Fruit fly (Drosophila melanogaster) whole organism, prepupa: ENCODE results near the gene CG42717.

ENCODE experiments used
- CG10631 ChIP-seq: fragments of 200-800 bp; sonication (Bioruptor generic); optimal IDR thresholded peaks from 2 replicates; lab custom pipeline; 2016; ENCODE audit warnings: missing biosample characterization, missing genetic modification characterization
- CG10669 ChIP-seq: fragments of 200-800 bp; sonication (Bioruptor generic); optimal IDR thresholded peaks from 3 replicates; lab custom pipeline; 2018; ENCODE audit warnings: missing biosample characterization, mild to moderate bottlenecking, missing genetic modification characterization, moderate library complexity
- CG11902 ChIP-seq: fragments of 200-800 bp; sonication (Bioruptor generic); optimal IDR thresholded peaks from 3 replicates; lab custom pipeline; 2016; ENCODE audit warnings: missing biosample characterization, missing genetic modification characterization
- CG15336 ChIP-seq: fragments of 200-800 bp; sonication (Bioruptor generic); IDR thresholded peaks from 2 replicates; pipeline ENCODE4 v1.3.6; 2022; ENCODE audit warnings: missing biosample characterization, missing genetic modification characterization
- CG1621 ChIP-seq: fragments of 200-800 bp; sonication (Bioruptor generic); optimal IDR thresholded peaks from 3 replicates; lab custom pipeline; 2018; ENCODE audit warnings: missing biosample characterization, mild to moderate bottlenecking, missing genetic modification characterization
- CG16779 ChIP-seq: fragments of 200-800 bp; sonication (Bioruptor generic); optimal IDR thresholded peaks from 3 replicates; lab custom pipeline; 2017; ENCODE audit warnings: missing biosample characterization, mild to moderate bottlenecking, missing genetic modification characterization
- CG3032 ChIP-seq: fragments of 200-800 bp; optimal IDR thresholded peaks from 2 replicates; lab custom pipeline; 2019; ENCODE audit warnings: missing biosample characterization, mild to moderate bottlenecking, missing genetic modification characterization, moderate library complexity
- CG32006 ChIP-seq: fragments of 200-800 bp; sonication (Bioruptor generic); optimal IDR thresholded peaks from 3 replicates; lab custom pipeline; 2017; ENCODE audit warnings: missing biosample characterization, mild to moderate bottlenecking, missing genetic modification characterization
- CG34406 ChIP-seq: fragments of 200-800 bp; sonication (Bioruptor generic); optimal IDR thresholded peaks from 3 replicates; lab custom pipeline; 2016; ENCODE audit warnings: missing biosample characterization, missing genetic modification characterization
- CG3919 ChIP-seq: fragments of 200-800 bp; sonication (Bioruptor generic); optimal IDR thresholded peaks from 3 replicates; lab custom pipeline; 2016; ENCODE audit warnings: missing biosample characterization, missing genetic modification characterization
- CG6276 ChIP-seq: fragments of 200-800 bp; sonication (Bioruptor generic); optimal IDR thresholded peaks from 2 replicates; lab custom pipeline; 2017; ENCODE audit warnings: missing biosample characterization, mild to moderate bottlenecking, missing genetic modification characterization
- CG6792 ChIP-seq: fragments of 200-800 bp; sonication (Bioruptor generic); optimal IDR thresholded peaks from 3 replicates; lab custom pipeline; 2016; ENCODE audit warnings: missing biosample characterization, missing genetic modification characterization
- CG6808 ChIP-seq: fragments of 200-800 bp; sonication (Bioruptor generic); optimal IDR thresholded peaks from 3 replicates; lab custom pipeline; 2017; ENCODE audit warnings: missing biosample characterization, missing genetic modification characterization, mild to moderate bottlenecking, moderate library complexity, missing genetic modification reagents
- CG6854 ChIP-seq: fragments of 200-800 bp; sonication (Bioruptor generic); optimal IDR thresholded peaks from 2 replicates; lab custom pipeline; 2017; ENCODE audit warnings: missing biosample characterization, mild to moderate bottlenecking, missing genetic modification characterization
- CG8319 ChIP-seq: fragments of 200-800 bp; sonication (Bioruptor generic); optimal IDR thresholded peaks from 3 replicates; lab custom pipeline; 2016; ENCODE audit warnings: missing biosample characterization, missing genetic modification characterization
- CG8632 ChIP-seq: fragments of 200-800 bp; sonication (Bioruptor generic); optimal IDR thresholded peaks from 3 replicates; lab custom pipeline; 2016; ENCODE audit warnings: missing biosample characterization, missing genetic modification characterization
- CG9139 ChIP-seq: fragments of 200-800 bp; sonication (Bioruptor generic); optimal IDR thresholded peaks from 3 replicates; lab custom pipeline; 2017; ENCODE audit warnings: missing biosample characterization, mild to moderate bottlenecking, missing genetic modification characterization
- Eip75B ChIP-seq: fragments of 200-800 bp; sonication (Bioruptor generic); optimal IDR thresholded peaks from 3 replicates; lab custom pipeline; 2016; ENCODE audit warnings: missing biosample characterization, missing genetic modification characterization
- Eip78C ChIP-seq: fragments of 200-800 bp; sonication (Bioruptor generic); peaks from one replicate; lab custom pipeline; 2016; ENCODE audit warnings: missing biosample characterization, missing genetic modification characterization
- Ets21C ChIP-seq: fragments of 200-800 bp; sonication (Bioruptor generic); optimal IDR thresholded peaks from 3 replicates; lab custom pipeline; 2016; ENCODE audit warnings: missing biosample characterization, missing genetic modification characterization
- Hr38 ChIP-seq: sonication (Bioruptor generic); optimal IDR thresholded peaks from 2 replicates; lab custom pipeline; 2016; ENCODE audit warnings: missing biosample characterization, missing genetic modification characterization
- Hr39 ChIP-seq: fragments of 200-800 bp; sonication (Bioruptor generic); optimal IDR thresholded peaks from 2 replicates; lab custom pipeline; 2016; ENCODE audit warnings: missing biosample characterization, missing genetic modification characterization
- Hr4 ChIP-seq: fragments of 200-800 bp; sonication (Bioruptor generic); optimal IDR thresholded peaks from 3 replicates; lab custom pipeline; 2016; ENCODE audit warnings: missing biosample characterization, missing genetic modification characterization
- Lpt ChIP-seq: fragments of 200-800 bp; sonication (Bioruptor generic); optimal IDR thresholded peaks from 3 replicates; lab custom pipeline; 2016; ENCODE audit warnings: missing biosample characterization, missing genetic modification characterization
- OdsH ChIP-seq: fragments of 200-800 bp; sonication (Bioruptor generic); optimal IDR thresholded peaks from 3 replicates; lab custom pipeline; 2016; ENCODE audit warnings: missing biosample characterization, missing genetic modification characterization
- Smox ChIP-seq: fragments of 200-800 bp; sonication (Bioruptor generic); optimal IDR thresholded peaks from 3 replicates; lab custom pipeline; 2016; ENCODE audit warnings: missing biosample characterization, missing genetic modification characterization
- Sox14 ChIP-seq: fragments of 200-800 bp; sonication (Bioruptor generic); optimal IDR thresholded peaks from 3 replicates; lab custom pipeline; 2016; ENCODE audit warnings: missing biosample characterization, missing genetic modification characterization
- Sox15 ChIP-seq: fragments of 200-800 bp; sonication (Bioruptor generic); optimal IDR thresholded peaks from 3 replicates; lab custom pipeline; 2016; ENCODE audit warnings: missing biosample characterization, missing genetic modification characterization
- achi ChIP-seq: fragments of 200-800 bp; sonication (Bioruptor generic); optimal IDR thresholded peaks from 3 replicates; lab custom pipeline; 2016; ENCODE audit warnings: missing biosample characterization, missing genetic modification characterization
- acj6 ChIP-seq: fragments of 200-800 bp; sonication (Bioruptor generic); optimal IDR thresholded peaks from 3 replicates; lab custom pipeline; 2016; ENCODE audit warnings: missing biosample characterization, missing genetic modification characterization
- dac ChIP-seq: fragments of 200-800 bp; sonication (Bioruptor generic); optimal IDR thresholded peaks from 2 replicates; lab custom pipeline; 2017; ENCODE audit warnings: missing biosample characterization, mild to moderate bottlenecking, missing genetic modification characterization
- dsx ChIP-seq: fragments of 200-800 bp; optimal IDR thresholded peaks from 3 replicates; lab custom pipeline; 2019; ENCODE audit warnings: missing biosample characterization, mild to moderate bottlenecking, missing genetic modification characterization, moderate library complexity; ENCODE audit not compliant: poor library complexity, severe bottlenecking
- eg ChIP-seq: fragments of 200-800 bp; sonication (Bioruptor generic); IDR thresholded peaks from 3 replicates; pipeline ENCODE4 v1.3.6; 2022; ENCODE audit warnings: missing biosample characterization, missing genetic modification characterization
- fd85E ChIP-seq: fragments of 200-800 bp; sonication (Bioruptor generic); optimal IDR thresholded peaks from 3 replicates; lab custom pipeline; 2016; ENCODE audit warnings: missing biosample characterization, missing genetic modification characterization
- fkh ChIP-seq: fragments of 200-800 bp; sonication (Bioruptor generic); optimal IDR thresholded peaks from 3 replicates; lab custom pipeline; 2017; ENCODE audit warnings: missing biosample characterization, mild to moderate bottlenecking, missing genetic modification characterization, moderate library complexity
- salr ChIP-seq, 2 experiments: fragments of 200-800 bp; sonication (Bioruptor generic); optimal IDR thresholded peaks; 3 replicates each; lab custom pipeline; 2016 to 2018; ENCODE audit warnings: missing biosample characterization in 2 of 2, missing genetic modification characterization in 2 of 2, mild to moderate bottlenecking in 1 of 2
- spab ChIP-seq: fragments of 200-800 bp; sonication (Bioruptor generic); optimal IDR thresholded peaks from 2 replicates; lab custom pipeline; 2017; ENCODE audit warnings: missing biosample characterization, mild to moderate bottlenecking, missing genetic modification characterization, missing genetic modification reagents
- ss ChIP-seq, 2 experiments: fragments of 200-800 bp; sonication (Bioruptor generic); optimal IDR thresholded peaks; 2 replicates in 1 of 2; 3 replicates in 1 of 2; lab custom pipeline; 2017 to 2018; ENCODE audit warnings: mild to moderate bottlenecking in 2 of 2, missing biosample characterization in 2 of 2, missing genetic modification characterization in 2 of 2, moderate library complexity in 1 of 2
- svp ChIP-seq: fragments of 200-800 bp; sonication (Bioruptor generic); peaks from one replicate; lab custom pipeline; 2016; ENCODE audit warnings: missing biosample characterization, missing genetic modification characterization
- topi ChIP-seq: fragments of 200-800 bp; sonication (Bioruptor generic); optimal IDR thresholded peaks from 3 replicates; lab custom pipeline; 2016; ENCODE audit warnings: missing biosample characterization, missing genetic modification characterization
- vri ChIP-seq: fragments of 200-800 bp; sonication (Bioruptor generic); optimal IDR thresholded peaks from 3 replicates; lab custom pipeline; 2016; ENCODE audit warnings: missing biosample characterization, mild to moderate bottlenecking, missing genetic modification characterization

The CG42717 gene

DNA sequence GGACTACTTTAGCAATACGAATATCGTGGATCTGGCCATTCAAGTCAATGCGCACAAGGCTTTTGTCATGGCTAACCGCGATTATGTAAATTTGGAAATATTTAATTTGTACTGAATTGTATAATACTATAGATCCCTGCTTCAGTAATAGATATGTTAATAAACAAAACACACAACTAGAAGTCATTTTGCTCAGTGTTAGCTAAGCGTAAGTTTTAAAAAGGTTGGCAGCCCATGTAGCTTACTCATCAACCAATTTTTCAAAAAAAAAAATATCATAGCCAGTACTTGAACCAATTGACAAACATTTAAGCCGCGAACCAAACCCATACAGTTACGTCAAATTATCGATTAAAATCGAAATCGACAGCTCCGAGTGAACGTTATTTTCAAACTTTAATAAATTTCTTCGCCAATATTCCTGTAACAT lies 4.1 kb upstream of the CG42717 start (continued):
- TF ChIP-seq dsx (GFP tag; lab: Kevin White, UChicago) (peak; percentile 42), CG1621 (tag; lab: Kevin White, UChicago) (peak; percentile 66), CG10669 (peak; percentile 68), CG11902 (peak; percentile 17), Lpt (GFP tag; lab: Kevin White, UChicago) (peak; percentile 72), CG32006 (peak; percentile 75), CG15336 (GFP tag; lab: Robert Waterston, UW) (peak; percentile 91), CG6808 (GFP tag; lab: Kevin White, UChicago) (peak; percentile 70)

DNA sequence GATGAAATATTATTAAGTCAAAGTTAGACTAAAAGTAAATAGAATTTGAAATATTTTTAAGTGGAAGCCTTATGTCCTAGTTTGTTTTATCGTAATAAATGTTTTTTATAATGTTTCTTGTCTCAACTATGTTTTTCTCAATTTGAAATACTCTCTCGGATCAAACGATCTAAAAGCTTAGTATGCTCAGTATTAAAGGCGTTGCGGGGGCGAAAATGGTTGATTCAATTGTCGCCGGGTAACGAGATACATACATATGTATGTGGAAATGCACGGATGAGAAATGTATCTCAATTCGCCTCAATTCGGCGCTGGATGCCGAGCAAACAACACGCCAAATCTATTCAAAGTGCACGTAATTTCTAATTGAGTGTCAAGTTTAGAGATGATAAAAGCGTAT lies 2.2 kb upstream of the CG42717 start, which contains the start of gene CG5895:
Gene CG5895, plus strand, starts transcription at position 301 of the 400 bp plus-strand sequence.
- TF ChIP-seq Lpt (GFP tag; lab: Kevin White, UChicago) (no peak), acj6 (no peak), salr (GFP tag; optimal IDR thresholded peaks at IDR 0.05; lab: Kevin White, UChicago) (no peak), CG6792 (GFP tag; lab: Kevin White, UChicago) (no peak), CG6276 (GFP tag; lab: Kevin White, UChicago) (no peak), vri (GFP tag; lab: Kevin White, UChicago) (no peak), CG11902 (no peak), eg (GFP tag; lab: Robert Waterston, UW) (no peak), spab (GFP tag; lab: Kevin White, UChicago) (no peak), Hr38 (GFP tag; lab: Kevin White, UChicago) (no peak), CG34406 (GFP tag; lab: Kevin White, UChicago) (no peak), svp (GFP tag; lab: Kevin White, UChicago) (no peak), fd85E (GFP tag; lab: Kevin White, UChicago) (no peak), Ets21C (no peak), CG9139 (GFP tag; lab: Kevin White, UChicago) (no peak), Sox14 (GFP tag; lab: Kevin White, UChicago) (no peak), Hr39 (GFP tag; lab: Kevin White, UChicago) (no peak), CG16779 (tag; lab: Kevin White, UChicago) (no peak), OdsH (GFP tag; lab: Kevin White, UChicago) (no peak)

DNA sequence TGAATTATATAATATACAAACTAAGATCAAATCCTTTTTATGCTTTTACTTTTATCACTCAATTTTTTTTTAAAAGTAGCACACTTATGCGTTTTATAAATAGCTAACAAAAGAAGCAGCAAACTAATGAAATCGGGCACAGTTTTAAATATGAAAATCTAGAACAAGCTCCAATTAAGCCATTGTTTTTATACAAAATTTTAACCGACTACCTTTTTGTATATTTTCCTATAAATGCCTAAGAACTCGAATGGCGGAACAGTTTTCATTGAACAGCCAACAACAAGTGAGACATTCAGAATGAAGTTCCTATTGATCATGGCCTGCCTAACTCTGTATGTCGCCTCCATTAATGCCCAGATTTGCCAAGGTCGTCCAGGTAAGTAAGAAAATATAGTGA lies 1.2 kb upstream of the CG42717 start, which contains the start of gene CG42538:
Gene CG42538, plus strand, starts transcription at position 301 of the 400 bp plus-strand sequence.
- TF ChIP-seq acj6 (no peak), Sox14 (GFP tag; lab: Kevin White, UChicago) (no peak), ss (GFP tag; optimal IDR thresholded peaks at IDR 0.05; lab: Kevin White, UChicago) (no peak), dac (no peak), Smox (GFP tag; lab: Kevin White, UChicago) (no peak), Hr4 (no peak), Sox15 (GFP tag; lab: Kevin White, UChicago) (no peak)

DNA sequence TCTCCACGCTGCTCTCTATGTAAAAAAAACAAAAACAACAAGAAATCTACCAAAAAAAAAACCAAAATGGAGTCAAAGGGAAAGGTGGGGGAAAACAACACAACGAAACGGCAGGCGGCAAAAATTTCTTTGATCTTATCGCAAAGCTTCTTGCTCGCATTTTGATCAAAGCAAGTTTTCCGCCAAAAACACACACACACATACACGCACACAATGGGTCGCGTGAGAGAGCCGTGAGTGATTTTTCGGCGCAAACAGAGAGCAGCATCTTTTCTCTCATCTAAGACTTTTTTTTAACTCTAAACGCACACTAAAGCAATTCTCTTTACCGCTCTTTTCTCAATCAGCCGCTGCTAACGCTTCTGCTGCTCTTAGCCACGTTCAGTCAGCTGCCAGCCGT lies 4.1 kb downstream of the CG42717 start:
- TF ChIP-seq CG15336 (GFP tag; lab: Robert Waterston, UW), result peak; percentile 29; the same call in 1 of the 2 replicates
- TF ChIP-seq CG6854 (GFP tag; lab: Kevin White, UChicago), result no peak
- TF ChIP-seq fd85E (GFP tag; lab: Kevin White, UChicago), result no peak
- peak; percentile 3 for TF ChIP-seq fkh (GFP tag; lab: Kevin White, UChicago)

DNA sequence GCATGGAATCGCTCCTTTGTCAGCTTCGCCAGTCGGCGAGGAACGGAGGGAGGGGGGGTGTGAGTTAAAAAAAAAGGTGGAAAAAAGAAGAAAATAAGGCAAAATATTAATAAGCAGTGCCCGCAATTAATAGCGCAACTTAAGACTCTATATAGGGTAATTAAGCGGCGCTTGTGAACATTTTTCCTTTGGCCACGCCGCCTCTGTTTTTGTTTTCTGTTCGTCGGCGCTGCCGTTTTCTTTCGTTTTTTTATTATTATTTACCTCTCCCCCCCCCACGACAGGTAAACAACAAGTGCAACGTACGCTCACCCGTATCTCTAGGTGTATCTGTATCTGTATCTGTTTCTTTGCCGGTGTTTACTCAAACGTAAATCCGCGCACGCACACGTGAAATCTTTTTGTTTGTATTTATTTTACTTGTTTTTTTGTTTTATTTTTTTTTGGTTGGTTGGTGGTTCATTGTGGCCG lies 5.8 kb downstream of the CG42717 start:
- TF ChIP-seq CG8319 (peak; percentile 51), CG9139 (GFP tag; lab: Kevin White, UChicago) (peak; percentile 64), Eip75B (GFP tag; lab: Kevin White, UChicago) (peak; percentile 77), CG10631 (GFP tag; lab: Kevin White, UChicago) (peak; percentile 62), achi (peak; percentile 54), Smox (GFP tag; lab: Kevin White, UChicago) (peak; percentile 41), OdsH (GFP tag; lab: Kevin White, UChicago) (peak; percentile 62), Hr38 (GFP tag; lab: Kevin White, UChicago) (no peak), vri (GFP tag; lab: Kevin White, UChicago) (no peak), fkh (GFP tag; lab: Kevin White, UChicago) (peak; percentile 96), ss (GFP tag; optimal IDR thresholded peaks at IDR 0.05; lab: Kevin White, UChicago) (peak; percentile 80 to 85), CG3032 (peak; percentile 44), CG8632 (peak; percentile 33), CG3919 (peak; percentile 70), dac (peak; percentile 62), CG6854 (GFP tag; lab: Kevin White, UChicago) (no peak), topi (GFP tag; lab: Kevin White, UChicago) (peak; percentile 49), CG32006 (peak; percentile 64), Eip78C (peak; percentile 89), svp (GFP tag; lab: Kevin White, UChicago) (peak; percentile 82), dsx (GFP tag; lab: Kevin White, UChicago) (peak; percentile 8)
